Worm (Caenorhabditis elegans) whole organism, young adult: ENCODE results near the gene odr-7.

ENCODE experiments used
- C06A6.2 ChIP-seq: fragments of 200-800 bp; sonication (Bioruptor generic); conservative IDR thresholded peaks from 2 replicates; pipeline ENCODE4 v1.3.6; 2022; ENCODE audit warnings: missing genetic modification characterization, missing compliant biosample characterization
- F57A8.1 ChIP-seq: fragments of 200-800 bp; sonication (Bioruptor generic); optimal IDR thresholded peaks from 2 replicates; lab custom pipeline; 2018; ENCODE audit warnings: mild to moderate bottlenecking, missing genetic modification characterization, moderate library complexity, missing compliant biosample characterization
- Y53G8AR.9 ChIP-seq: fragments of 200-800 bp; sonication (Bioruptor generic); conservative IDR thresholded peaks from 2 replicates; pipeline ENCODE4 v1.3.6; 2022; ENCODE audit warnings: missing genetic modification reagents, missing genetic modification characterization, missing compliant biosample characterization
- ZK185.1 ChIP-seq: sonication (generic microtip); optimal IDR thresholded peaks from 2 replicates; lab custom pipeline; 2016; ENCODE audit warnings: mild to moderate bottlenecking, missing genetic modification characterization, missing compliant biosample characterization; ENCODE audit not compliant: poor library complexity, severe bottlenecking
- athp-1 ChIP-seq: sonication (generic microtip); optimal IDR thresholded peaks from 2 replicates; lab custom pipeline; 2017; ENCODE audit warnings: mild to moderate bottlenecking, missing genetic modification characterization, missing compliant biosample characterization
- attf-6 ChIP-seq: fragments of 200-800 bp; sonication (Bioruptor generic); IDR thresholded peaks from 2 replicates; pipeline ENCODE4 v1.3.6; 2022; ENCODE audit warnings: missing genetic modification reagents, missing genetic modification characterization, missing compliant biosample characterization
- bed-2 ChIP-seq: fragments of 200-800 bp; sonication (Bioruptor generic); IDR thresholded peaks from 2 replicates; pipeline ENCODE4 v1.3.6; 2022; ENCODE audit warnings: missing genetic modification reagents, missing genetic modification characterization, missing compliant biosample characterization
- ccch-3 ChIP-seq: fragments of 200-800 bp; sonication (Bioruptor generic); optimal IDR thresholded peaks from 2 replicates; lab custom pipeline; 2018; ENCODE audit warnings: mild to moderate bottlenecking, missing genetic modification characterization, missing compliant biosample characterization
- cebp-1 ChIP-seq, 2 experiments: fragments of 200-800 bp in 1 of 2; sonication (Bioruptor generic) in 1 of 2; sonication (generic microtip) in 1 of 2; IDR thresholded peaks in 1 of 2; optimal IDR thresholded peaks in 1 of 2; 2 replicates each; pipeline versions ENCODE4 v1.3.6 to Lab custom; 2017 to 2022; ENCODE audit warnings: missing compliant biosample characterization in 2 of 2, missing genetic modification characterization in 2 of 2, mild to moderate bottlenecking in 1 of 2, missing genetic modification reagents in 1 of 2, moderate library complexity in 1 of 2
- cebp-2 ChIP-seq: fragments of 200-800 bp; sonication (Bioruptor generic); IDR thresholded peaks from 2 replicates; pipeline ENCODE4 v1.3.6; 2022; ENCODE audit warnings: missing genetic modification characterization, missing compliant biosample characterization
- ceh-27 ChIP-seq: fragments of 200-800 bp; sonication (Bioruptor generic); optimal IDR thresholded peaks from 2 replicates; lab custom pipeline; 2018; ENCODE audit warnings: mild to moderate bottlenecking, missing genetic modification characterization, moderate library complexity, missing compliant biosample characterization
- ceh-79 ChIP-seq: sonication (generic microtip); optimal IDR thresholded peaks from 2 replicates; lab custom pipeline; 2017; ENCODE audit warnings: mild to moderate bottlenecking, missing genetic modification characterization, missing compliant biosample characterization
- ceh-91 ChIP-seq: fragments of 200-800 bp; sonication (Bioruptor generic); IDR thresholded peaks from 2 replicates; pipeline ENCODE4 v1.3.6; 2022; ENCODE audit warnings: missing genetic modification reagents, missing genetic modification characterization, missing compliant biosample characterization
- dpl-1 ChIP-seq: fragments of 150-350 bp; optimal IDR thresholded peaks from 2 replicates; lab custom pipeline; 2014; ENCODE audit warnings: missing biosample characterization, missing genetic modification reagents, missing genetic modification characterization
- egl-18 ChIP-seq: fragments of 200-800 bp; sonication (Bioruptor generic); IDR thresholded peaks from 2 replicates; pipeline ENCODE4 v1.3.6; 2022; ENCODE audit warnings: missing genetic modification reagents, missing genetic modification characterization, missing compliant biosample characterization
- hlh-26 ChIP-seq: fragments of 200-800 bp; sonication (Bioruptor generic); conservative IDR thresholded peaks from 2 replicates; pipeline ENCODE4 v1.3.6; 2022; ENCODE audit warnings: missing genetic modification reagents, missing genetic modification characterization, missing compliant biosample characterization
- lag-1 ChIP-seq: fragments of 200-800 bp; sonication (Bioruptor generic); IDR thresholded peaks from 2 replicates; pipeline ENCODE4 v1.3.6; 2022; ENCODE audit warnings: missing genetic modification reagents, missing genetic modification characterization, missing compliant biosample characterization
- let-607 ChIP-seq, 2 experiments: fragments of 200-800 bp in 1 of 2; sonication (Bioruptor generic) in 1 of 2; sonication (generic microtip) in 1 of 2; optimal IDR thresholded peaks; 2 replicates each; lab custom pipeline; 2016 to 2018; ENCODE audit warnings: mild to moderate bottlenecking in 2 of 2, missing compliant biosample characterization in 2 of 2, missing genetic modification characterization in 2 of 2, moderate library complexity in 2 of 2, missing genotype in 1 of 2
- lir-1 ChIP-seq: fragments of 200-800 bp; sonication (Bioruptor generic); conservative IDR thresholded peaks from 2 replicates; pipeline ENCODE4 v1.3.6; 2022; ENCODE audit warnings: missing genetic modification reagents, missing genetic modification characterization, missing compliant biosample characterization
- lsy-27 ChIP-seq: sonication (generic microtip); optimal IDR thresholded peaks from 2 replicates; lab custom pipeline; 2017; ENCODE audit warnings: missing genetic modification characterization, mild to moderate bottlenecking, missing compliant biosample characterization, antibody characterized with exemption, missing genotype, borderline replicate concordance; ENCODE audit not compliant: insufficient read depth
- mcd-1 ChIP-seq: fragments of 200-800 bp; sonication (Bioruptor generic); IDR thresholded peaks from 2 replicates; pipeline ENCODE4 v1.3.6; 2022; ENCODE audit warnings: missing genetic modification reagents, missing genetic modification characterization, missing compliant biosample characterization
- nfya-2 ChIP-seq: fragments of 200-800 bp; sonication (Bioruptor generic); IDR thresholded peaks from 2 replicates; pipeline ENCODE4 v1.3.6; 2022; ENCODE audit warnings: missing genetic modification reagents, missing genetic modification characterization, missing compliant biosample characterization
- nhr-27 ChIP-seq: fragments of 200-800 bp; sonication (Bioruptor generic); optimal IDR thresholded peaks from 2 replicates; lab custom pipeline; 2018; ENCODE audit warnings: mild to moderate bottlenecking, missing genetic modification characterization, moderate library complexity, missing compliant biosample characterization
- nhr-80 ChIP-seq: sonication (generic microtip); optimal IDR thresholded peaks from 2 replicates; lab custom pipeline; 2016; ENCODE audit warnings: missing genetic modification characterization, missing compliant biosample characterization
- pha-4 ChIP-seq: fragments of 150-350 bp; sonication (generic microtip); optimal IDR thresholded peaks from 2 replicates; lab custom pipeline; 2014; ENCODE audit warnings: missing biosample characterization, missing genetic modification reagents, missing genetic modification characterization
- rpc-1 ChIP-seq, 2 experiments: fragments of 150-350 bp in 1 of 2; sonication (generic microtip) in 1 of 2; optimal IDR thresholded peaks; 2 replicates each; lab custom pipeline; 2014 to 2018; ENCODE audit warnings: missing biosample characterization in 1 of 2, missing genetic modification characterization in 1 of 2, missing genetic modification reagents in 1 of 2, missing genotype in 1 of 2
- snpc-1.3 ChIP-seq: sonication (generic microtip); optimal IDR thresholded peaks from 2 replicates; lab custom pipeline; 2017; ENCODE audit warnings: missing genetic modification characterization, mild to moderate bottlenecking, missing compliant biosample characterization, antibody characterized with exemption, moderate library complexity, missing genotype, missing genetic modification reagents; ENCODE audit not compliant: insufficient read depth
- tbp1 ChIP-seq: fragments of 200-800 bp; sonication (Bioruptor generic); optimal IDR thresholded peaks from 2 replicates; lab custom pipeline; 2018; ENCODE audit warnings: mild to moderate bottlenecking, missing genetic modification characterization, missing compliant biosample characterization
- zfh-2 ChIP-seq: fragments of 200-800 bp; sonication (Bioruptor generic); conservative IDR thresholded peaks from 2 replicates; pipeline ENCODE4 v1.3.6; 2022; ENCODE audit warnings: missing genetic modification reagents, missing genetic modification characterization, missing compliant biosample characterization
- zim-3 ChIP-seq: sonication (generic microtip); optimal IDR thresholded peaks from 2 replicates; lab custom pipeline; 2017; ENCODE audit warnings: mild to moderate bottlenecking, missing genetic modification characterization, moderate library complexity, missing compliant biosample characterization
- ztf-28 ChIP-seq: fragments of 200-800 bp; sonication (Bioruptor generic); IDR thresholded peaks from 2 replicates; pipeline ENCODE4 v1.3.6; 2022; ENCODE audit warnings: missing genetic modification reagents, missing genetic modification characterization, missing compliant biosample characterization

Gene odr-7

ce11 chrX:12444423-12444822 is 17.0 kb downstream of the odr-7 start:
- TF ChIP-seq tbp1 (GFP tag; lab: Kevin White, UChicago), result no peak
- TF ChIP-seq dpl-1 (GFP tag; lab: Kevin White, UChicago), result no peak
- no peak for TF ChIP-seq nfya-2 (GFP tag; lab: Robert Waterston, UW)
- no peak for TF ChIP-seq cebp-1 (GFP tag; IDR thresholded peaks at IDR 0.05; lab: Robert Waterston, UW)
- TF ChIP-seq cebp-1 (tag; optimal IDR thresholded peaks at IDR 0.05; lab: Kevin White, UChicago), result peak; percentile 51
- TF ChIP-seq rpc-1 (optimal IDR thresholded peaks at IDR 0.05; lab: Kevin White, UChicago), result no peak
- no peak for TF ChIP-seq rpc-1 (tag; optimal IDR thresholded peaks at IDR 0.05; lab: Kevin White, UChicago)
- TF ChIP-seq C06A6.2 (GFP tag; lab: Robert Waterston, UW), result 0 out of 2 replicates have a peak, but pooled peaks have one; percentile 31
- no peak for TF ChIP-seq snpc-1.3 (tag; lab: Kevin White, UChicago)

- TF ChIP-seq F57A8.1 (GFP tag; lab: Kevin White, UChicago), result no peak
- TF ChIP-seq zfh-2 (GFP tag; lab: Robert Waterston, UW), result peak; percentile 85
- TF ChIP-seq cebp-1 (GFP tag; IDR thresholded peaks at IDR 0.05; lab: Robert Waterston, UW), result no peak
- peak; percentile 9 for TF ChIP-seq cebp-1 (tag; optimal IDR thresholded peaks at IDR 0.05; lab: Kevin White, UChicago)
- TF ChIP-seq cebp-2 (GFP tag; lab: Robert Waterston, UW), result 0 out of 2 replicates have a peak, but pooled peaks have one; percentile 6
Measured at ce11 chrX:12439998-12440722, 21.3 kb downstream of the odr-7 start.

ce11 chrX:12438266-12438665 is 23.2 kb downstream of the odr-7 start:
- no peak for TF ChIP-seq mcd-1
- no peak for TF ChIP-seq lag-1
- TF ChIP-seq Y53G8AR.9 (GFP tag; lab: Robert Waterston, UW), result no peak

ce11 chrX:12436486-12436885 is 25.0 kb downstream of the odr-7 start:
- TF ChIP-seq pha-4 (tag; lab: Kevin White, UChicago) (peak; percentile 17), lsy-27 (no peak), ceh-91 (GFP tag; lab: Robert Waterston, UW) (no peak), lir-1 (GFP tag; lab: Robert Waterston, UW) (no peak), ceh-27 (GFP tag; lab: Kevin White, UChicago) (no peak), zim-3 (tag; lab: Kevin White, UChicago) (no peak)

- TF ChIP-seq nhr-80 (tag; lab: Kevin White, UChicago) (peak; percentile 53), cebp-2 (GFP tag; lab: Robert Waterston, UW) (no peak), cebp-1 (GFP tag; IDR thresholded peaks at IDR 0.05; lab: Robert Waterston, UW) (no peak), cebp-1 (tag; optimal IDR thresholded peaks at IDR 0.05; lab: Kevin White, UChicago) (peak; percentile 17), zim-3 (tag; lab: Kevin White, UChicago) (no peak), let-607 (tag; optimal IDR thresholded peaks at IDR 0.05; lab: Kevin White, UChicago) (no peak), athp-1 (tag; lab: Kevin White, UChicago) (no peak)
Measured at ce11 chrX:12435246-12435645, 26.2 kb downstream of the odr-7 start.

ce11 chrX:12434086-12434485 is 27.4 kb downstream of the odr-7 start, which contains the start of gene tsct-1:
tsct-1 (plus strand) TSS chrX:12434097.
- TF ChIP-seq ceh-79 (tag; lab: Kevin White, UChicago) (no peak), attf-6 (GFP tag; lab: Robert Waterston, UW) (no peak), ztf-28 (GFP tag; lab: Robert Waterston, UW) (no peak), ZK185.1 (tag; lab: Kevin White, UChicago) (no peak), ccch-3 (GFP tag; lab: Kevin White, UChicago) (no peak), hlh-26 (GFP tag; lab: Robert Waterston, UW) (no peak), snpc-1.3 (tag; lab: Kevin White, UChicago) (no peak), bed-2 (no peak), ceh-91 (GFP tag; lab: Robert Waterston, UW) (no peak), nhr-27 (no peak), egl-18 (GFP tag; lab: Robert Waterston, UW) (no peak), zfh-2 (GFP tag; lab: Robert Waterston, UW) (no peak), lag-1 (no peak)
